Fruit fly (Drosophila melanogaster): Measurements from ENCODE around the gene BtbVII.

dm6 chr3L:3148125-3149059, at the start of gene BtbVII, which contains the start of gene Usp5:
- peak; percentile 48 for TF ChIP-seq CG8159 (tag; optimal IDR thresholded peaks at IDR 0.05)
- no peak for TF ChIP-seq Ets98B (GFP tag; IDR thresholded peaks at IDR 0.05)
- TF ChIP-seq CG15710 (tag; optimal IDR thresholded peaks at IDR 0.05) = peak; percentile 26
